Worm (Caenorhabditis elegans) whole organism, midembryonic: Measurements from ENCODE around the gene ZK809.8.

ENCODE experiments used
- T22C8.4 ChIP-seq: fragments of 200-800 bp; sonication (Bioruptor generic); IDR thresholded peaks from 2 replicates; pipeline ENCODE4 v1.3.6; 2022; ENCODE audit warnings: missing genetic modification characterization, missing compliant biosample characterization
- flt-1 ChIP-seq: fragments of 200-800 bp; sonication (Bioruptor generic); IDR thresholded peaks from 2 replicates; pipeline ENCODE4 v1.3.6; 2022; ENCODE audit warnings: missing genetic modification characterization, missing compliant biosample characterization

DNA sequence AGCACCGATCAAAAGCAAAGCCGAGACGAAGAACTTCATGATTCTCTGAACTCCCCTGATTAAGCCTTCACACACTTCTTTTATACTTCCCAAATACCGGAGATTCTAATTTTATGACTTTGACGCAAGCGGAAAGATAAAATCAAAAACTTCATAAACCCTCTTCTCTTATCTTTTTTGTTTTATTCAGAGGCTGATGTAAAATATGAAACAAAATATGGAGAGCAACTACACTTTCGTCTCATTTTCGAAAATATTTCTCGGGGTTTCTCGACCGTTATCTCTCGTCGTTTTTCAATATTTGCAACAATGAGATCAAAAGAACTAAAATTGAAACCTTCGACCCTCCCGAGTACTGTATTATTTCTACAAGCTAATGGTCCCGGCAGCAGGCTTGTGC is 25.8 kb downstream of the ZK809.8 start, which contains the start of gene lys-4:
- TF ChIP-seq T22C8.4 (GFP tag; lab: Robert Waterston, UW) (no peak), flt-1 (GFP tag; lab: Robert Waterston, UW) (no peak)
